Worm (Caenorhabditis elegans) whole organism, late embryonic: ENCODE measurements around the gene vps-39.

Source experiments
- C38D4.7 ChIP-seq: fragments of 200-800 bp; sonication (Bioruptor generic); optimal IDR thresholded peaks from 2 replicates; lab custom pipeline; 2018; ENCODE audit warnings: mild to moderate bottlenecking, missing genetic modification characterization, moderate library complexity, missing compliant biosample characterization
- F13H6.1 ChIP-seq: sonication (generic microtip); optimal IDR thresholded peaks from 2 replicates; lab custom pipeline; 2016; ENCODE audit warnings: missing genetic modification characterization, missing compliant biosample characterization
- K09A11.1 ChIP-seq: sonication (generic microtip); optimal IDR thresholded peaks from 2 replicates; lab custom pipeline; 2017; ENCODE audit warnings: antibody characterized with exemption, mild to moderate bottlenecking, missing genetic modification characterization, missing compliant biosample characterization; ENCODE audit not compliant: insufficient read depth
- ama-1 ChIP-seq: fragments of 150-350 bp; optimal IDR thresholded peaks from 2 replicates; lab custom pipeline; 2014
- ceh-30 ChIP-seq: fragments of 150-350 bp; optimal IDR thresholded peaks from 2 replicates; lab custom pipeline; 2014; ENCODE audit warnings: missing biosample characterization, missing genetic modification characterization
- ceh-45 ChIP-seq: fragments of 200-800 bp; sonication (Bioruptor generic); IDR thresholded peaks from 2 replicates; pipeline ENCODE4 v1.3.6; 2022; ENCODE audit warnings: missing genetic modification reagents, missing genetic modification characterization, missing compliant biosample characterization
- elt-4 ChIP-seq: sonication (generic microtip); optimal IDR thresholded peaks from 2 replicates; lab custom pipeline; 2016; ENCODE audit warnings: missing genetic modification characterization, missing compliant biosample characterization
- ets-4 ChIP-seq: sonication (generic microtip); optimal IDR thresholded peaks from 2 replicates; lab custom pipeline; 2016; ENCODE audit warnings: missing genetic modification characterization, missing compliant biosample characterization
- lin-11 ChIP-seq: fragments of 200-800 bp; sonication (Bioruptor generic); optimal IDR thresholded peaks from 2 replicates; lab custom pipeline; 2018; ENCODE audit warnings: mild to moderate bottlenecking, missing genetic modification characterization, missing compliant biosample characterization
- nhr-11 ChIP-seq: fragments of 150-350 bp; optimal IDR thresholded peaks from 2 replicates; lab custom pipeline; 2014; ENCODE audit warnings: missing biosample characterization, missing genetic modification characterization
- npax-4 ChIP-seq: sonication (generic microtip); optimal IDR thresholded peaks from 2 replicates; lab custom pipeline; 2016; ENCODE audit warnings: missing genetic modification characterization, missing compliant biosample characterization
- pag-3 ChIP-seq: sonication (generic microtip); optimal IDR thresholded peaks from 2 replicates; lab custom pipeline; 2016; ENCODE audit warnings: missing compliant biosample characterization, missing genetic modification characterization, borderline replicate concordance
- pqm-1 ChIP-seq: sonication (generic microtip); optimal IDR thresholded peaks from 2 replicates; lab custom pipeline; 2016; ENCODE audit warnings: missing genetic modification characterization, missing compliant biosample characterization
- unc-86 ChIP-seq: sonication (generic microtip); optimal IDR thresholded peaks from 2 replicates; lab custom pipeline; 2016; ENCODE audit warnings: missing genetic modification characterization, missing compliant biosample characterization

DNA sequence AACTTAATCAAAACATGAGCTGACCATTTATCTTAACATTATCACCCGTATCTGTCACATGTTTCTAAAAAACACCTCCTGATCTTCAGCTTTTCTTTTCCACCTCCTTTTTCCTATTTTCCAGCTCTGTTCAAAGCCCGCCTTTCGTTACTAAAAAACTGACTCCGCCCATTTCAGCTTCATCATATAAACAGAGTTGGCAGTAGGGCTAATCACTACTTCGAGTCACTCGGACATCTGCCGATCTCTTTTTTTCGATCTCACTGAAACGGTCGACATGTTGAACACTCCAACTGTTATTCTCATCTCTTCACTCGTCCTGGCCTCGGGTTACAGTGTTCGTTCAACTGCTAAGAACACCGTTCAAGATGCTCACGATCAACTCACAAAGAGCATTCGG, 45.7 kb downstream of the vps-39 start, which contains the start of gene droe-4:
- TF ChIP-seq nhr-11 (tag; lab: Kevin White, UChicago) (no peak), ceh-45 (GFP tag; lab: Robert Waterston, UW) (no peak), lin-11 (tag; lab: Kevin White, UChicago) (no peak), ama-1 (lab: Kevin White, UChicago) (no peak), C38D4.7 (no peak), pqm-1 (no peak), K09A11.1 (tag; lab: Kevin White, UChicago) (no peak), npax-4 (no peak), F13H6.1 (no peak), pag-3 (tag; lab: Kevin White, UChicago) (no peak), ets-4 (tag; lab: Kevin White, UChicago) (no peak), ceh-30 (tag; lab: Kevin White, UChicago) (no peak), elt-4 (tag; lab: Kevin White, UChicago) (no peak), unc-86 (tag; lab: Kevin White, UChicago) (no peak)
